Fruit fly (Drosophila melanogaster) whole organism, embryonic: ENCODE data around the gene BCL7-like.
A peak's percentile ranks its signal among the peaks of the same experiment; 100 is the strongest.

Experiments used
- Abd-B ChIP-seq: fragments of 200-800 bp; sonication (Bioruptor generic); optimal IDR thresholded peaks from 2 replicates; lab custom pipeline; 2018; ENCODE audit warnings: missing biosample characterization, mild to moderate bottlenecking, missing genetic modification characterization, moderate library complexity
- B-H2 ChIP-seq: fragments of 200-800 bp; sonication (Bioruptor generic); optimal IDR thresholded peaks from 2 replicates; lab custom pipeline; 2018; ENCODE audit warnings: missing biosample characterization, mild to moderate bottlenecking, missing genetic modification characterization
- CG12391 ChIP-seq: fragments of 200-800 bp; sonication (Bioruptor generic); optimal IDR thresholded peaks from 3 replicates; lab custom pipeline; 2018; ENCODE audit warnings: missing biosample characterization, mild to moderate bottlenecking, missing genetic modification characterization, moderate library complexity
- CG13296 ChIP-seq: fragments of 200-800 bp; sonication (Bioruptor generic); optimal IDR thresholded peaks from 3 replicates; lab custom pipeline; 2018; ENCODE audit warnings: missing biosample characterization, mild to moderate bottlenecking, missing genetic modification characterization
- CG13775 ChIP-seq: fragments of 200-800 bp; sonication (Bioruptor generic); optimal IDR thresholded peaks from 3 replicates; lab custom pipeline; 2017; ENCODE audit warnings: missing biosample characterization, mild to moderate bottlenecking, missing genetic modification characterization
- CG13894 ChIP-seq: fragments of 200-800 bp; sonication (Bioruptor generic); optimal IDR thresholded peaks from 3 replicates; lab custom pipeline; 2018; ENCODE audit warnings: missing biosample characterization, mild to moderate bottlenecking, missing genetic modification characterization, moderate library complexity
- CG14710 ChIP-seq: fragments of 200-800 bp; sonication (Bioruptor generic); optimal IDR thresholded peaks from 3 replicates; lab custom pipeline; 2019; ENCODE audit warnings: missing biosample characterization, mild to moderate bottlenecking, missing genetic modification characterization, moderate library complexity
- CG15269 ChIP-seq: fragments of 200-800 bp; sonication (Bioruptor generic); optimal IDR thresholded peaks from 2 replicates; lab custom pipeline; 2018; ENCODE audit warnings: missing biosample characterization, mild to moderate bottlenecking, missing genetic modification characterization, moderate library complexity
- CG16779 ChIP-seq: fragments of 200-800 bp; sonication (Bioruptor generic); IDR thresholded peaks from 2 replicates; pipeline ENCODE4 v1.3.6; 2022; ENCODE audit warnings: missing biosample characterization, missing genetic modification characterization
- CG17328 ChIP-seq: fragments of 200-800 bp; sonication (Bioruptor generic); IDR thresholded peaks from 2 replicates; pipeline ENCODE4 v1.3.6; 2022; ENCODE audit warnings: missing biosample characterization, missing genetic modification characterization
- CG3065 ChIP-seq: fragments of 200-800 bp; sonication (Bioruptor generic); optimal IDR thresholded peaks from 2 replicates; lab custom pipeline; 2016; ENCODE audit warnings: missing biosample characterization, missing genetic modification characterization
- CG31365 ChIP-seq: fragments of 200-800 bp; sonication (Bioruptor generic); optimal IDR thresholded peaks from 2 replicates; lab custom pipeline; 2018; ENCODE audit warnings: missing biosample characterization, mild to moderate bottlenecking, missing genetic modification characterization
- CG32532 ChIP-seq: fragments of 200-800 bp; sonication (Bioruptor generic); IDR thresholded peaks from 2 replicates; pipeline ENCODE4 v1.3.6; 2022; ENCODE audit warnings: missing biosample characterization, missing genetic modification characterization
- CG4282 ChIP-seq: fragments of 200-800 bp; sonication (Bioruptor generic); optimal IDR thresholded peaks from 2 replicates; lab custom pipeline; 2016; ENCODE audit warnings: missing biosample characterization, missing genetic modification characterization
- CG4730 ChIP-seq: fragments of 200-800 bp; sonication (Bioruptor generic); IDR thresholded peaks from 2 replicates; pipeline ENCODE4 v1.3.6; 2022; ENCODE audit warnings: missing biosample characterization, missing genetic modification characterization
- CG6654 ChIP-seq: fragments of 200-800 bp; sonication (Bioruptor generic); optimal IDR thresholded peaks from 2 replicates; lab custom pipeline; 2017; ENCODE audit warnings: missing biosample characterization, mild to moderate bottlenecking, missing genetic modification characterization
- CG6813 ChIP-seq: fragments of 200-800 bp; sonication (Bioruptor generic); optimal IDR thresholded peaks from 2 replicates; lab custom pipeline; 2017; ENCODE audit warnings: missing biosample characterization, missing genetic modification characterization, mild to moderate bottlenecking, moderate library complexity, missing genetic modification reagents
- CG7357 ChIP-seq: fragments of 200-800 bp; sonication (Bioruptor generic); IDR thresholded peaks from 3 replicates; pipeline ENCODE4 v1.3.6; 2022; ENCODE audit warnings: missing biosample characterization, missing genetic modification characterization
- CG7372 ChIP-seq: fragments of 200-800 bp; sonication (Bioruptor generic); IDR thresholded peaks from 2 replicates; pipeline ENCODE4 v1.3.6; 2022; ENCODE audit warnings: missing biosample characterization, missing genetic modification characterization
- Dad ChIP-seq: fragments of 200-800 bp; sonication (Bioruptor generic); optimal IDR thresholded peaks from 3 replicates; lab custom pipeline; 2016; ENCODE audit warnings: missing biosample characterization, missing genetic modification characterization
- Dll ChIP-seq: fragments of 200-800 bp; sonication (Bioruptor generic); IDR thresholded peaks from 4 replicates; pipeline ENCODE4 v1.3.6; 2022; ENCODE audit warnings: missing biosample characterization, missing genetic modification characterization; ENCODE audit not compliant: partially characterized antibody
- ERR ChIP-seq: fragments of 200-800 bp; sonication (Bioruptor generic); optimal IDR thresholded peaks from 2 replicates; lab custom pipeline; 2016; ENCODE audit warnings: missing biosample characterization, missing genetic modification characterization
- Elba2 ChIP-seq: fragments of 200-800 bp; sonication (Bioruptor generic); optimal IDR thresholded peaks from 3 replicates; lab custom pipeline; 2016; ENCODE audit warnings: missing biosample characterization, missing genetic modification characterization
- GATAe ChIP-seq: fragments of 200-800 bp; sonication (Bioruptor generic); conservative IDR thresholded peaks from 2 replicates; pipeline ENCODE4 v1.3.6; 2022; ENCODE audit warnings: missing biosample characterization, missing genetic modification characterization
- Hr3 ChIP-seq: fragments of 200-800 bp; sonication (Bioruptor generic); optimal IDR thresholded peaks from 3 replicates; lab custom pipeline; 2016; ENCODE audit warnings: missing biosample characterization, missing genetic modification characterization
- Hsf ChIP-seq: fragments of 200-800 bp; sonication (Bioruptor generic); optimal IDR thresholded peaks from 3 replicates; lab custom pipeline; 2016; ENCODE audit warnings: missing biosample characterization, missing genetic modification characterization
- Meics ChIP-seq: fragments of 200-800 bp; sonication (Bioruptor generic); optimal IDR thresholded peaks from 2 replicates; lab custom pipeline; 2017; ENCODE audit warnings: missing biosample characterization, mild to moderate bottlenecking, missing genetic modification characterization
- NC2β ChIP-seq: fragments of 200-800 bp; sonication (Bioruptor generic); optimal IDR thresholded peaks from 2 replicates; lab custom pipeline; 2016; ENCODE audit warnings: missing biosample characterization, missing genetic modification characterization
- Ptx1 ChIP-seq: fragments of 200-800 bp; sonication (Bioruptor generic); IDR thresholded peaks from 2 replicates; pipeline ENCODE4 v1.3.6; 2022; ENCODE audit warnings: missing biosample characterization, missing genetic modification characterization
- Sox102F ChIP-seq: fragments of 200-800 bp; sonication (Bioruptor generic); optimal IDR thresholded peaks from 2 replicates; lab custom pipeline; 2018; ENCODE audit warnings: missing biosample characterization, mild to moderate bottlenecking, missing genetic modification characterization, moderate library complexity
- Vsx1 ChIP-seq: fragments of 200-800 bp; sonication (Bioruptor generic); optimal IDR thresholded peaks from 2 replicates; lab custom pipeline; 2017; ENCODE audit warnings: missing biosample characterization, mild to moderate bottlenecking, missing genetic modification characterization, missing genetic modification reagents
- abd-A ChIP-seq: fragments of 200-800 bp; sonication (Bioruptor generic); optimal IDR thresholded peaks from 3 replicates; lab custom pipeline; 2019; ENCODE audit warnings: missing biosample characterization, mild to moderate bottlenecking, missing genetic modification characterization, moderate library complexity
- ato ChIP-seq: fragments of 200-800 bp; sonication (Bioruptor generic); IDR thresholded peaks from 2 replicates; pipeline ENCODE4 v1.3.6; 2022; ENCODE audit warnings: missing biosample characterization, missing genetic modification characterization; ENCODE audit not compliant: partially characterized antibody
- bigmax ChIP-seq: fragments of 200-800 bp; sonication (Bioruptor generic); optimal IDR thresholded peaks from 2 replicates; lab custom pipeline; 2018; ENCODE audit warnings: missing biosample characterization, mild to moderate bottlenecking, missing genetic modification characterization
- cato ChIP-seq: fragments of 200-800 bp; sonication (Bioruptor generic); optimal IDR thresholded peaks from 2 replicates; lab custom pipeline; 2016; ENCODE audit warnings: missing biosample characterization, missing genetic modification characterization, borderline replicate concordance
- corto ChIP-seq: fragments of 200-800 bp; sonication (Bioruptor generic); optimal IDR thresholded peaks from 2 replicates; lab custom pipeline; 2016; ENCODE audit warnings: missing biosample characterization, mild to moderate bottlenecking, missing genetic modification characterization, moderate library complexity
- crp ChIP-seq, 2 experiments: fragments of 200-800 bp; sonication (Bioruptor generic); optimal IDR thresholded peaks; 2 replicates in 1 of 2; 3 replicates in 1 of 2; lab custom pipeline; 2017; ENCODE audit warnings: missing biosample characterization in 2 of 2, missing genetic modification characterization in 2 of 2, mild to moderate bottlenecking in 1 of 2, moderate library complexity in 1 of 2
- dan ChIP-seq: fragments of 200-800 bp; sonication (Bioruptor generic); IDR thresholded peaks from 2 replicates; pipeline ENCODE4 v1.3.6; 2022; ENCODE audit warnings: missing biosample characterization, missing genetic modification characterization
- dimm ChIP-seq: fragments of 200-800 bp; sonication (Bioruptor generic); IDR thresholded peaks from 2 replicates; pipeline ENCODE4 v1.3.6; 2022; ENCODE audit warnings: missing biosample characterization, missing genetic modification characterization
- grn ChIP-seq: fragments of 200-800 bp; sonication (Bioruptor generic); optimal IDR thresholded peaks from 3 replicates; lab custom pipeline; 2017; ENCODE audit warnings: missing biosample characterization, missing genetic modification characterization
- gro ChIP-seq: fragments of 200-800 bp; sonication (Bioruptor generic); optimal IDR thresholded peaks from 2 replicates; lab custom pipeline; 2016; ENCODE audit warnings: missing biosample characterization, missing genetic modification characterization
- gsb ChIP-seq: fragments of 200-800 bp; sonication (Bioruptor generic); IDR thresholded peaks from 2 replicates; pipeline ENCODE4 v1.3.6; 2022; ENCODE audit warnings: missing biosample characterization, missing genetic modification characterization
- insv ChIP-seq, 2 experiments: fragments of 200-800 bp; sonication (Bioruptor generic); optimal IDR thresholded peaks; 3 replicates each; lab custom pipeline; 2016 to 2018; ENCODE audit warnings: missing biosample characterization in 2 of 2, missing genetic modification characterization in 2 of 2
- nmo ChIP-seq: fragments of 200-800 bp; sonication (Bioruptor generic); optimal IDR thresholded peaks from 2 replicates; lab custom pipeline; 2018; ENCODE audit warnings: missing biosample characterization, mild to moderate bottlenecking, missing genetic modification characterization, moderate library complexity
- org-1 ChIP-seq: fragments of 200-800 bp; sonication (Bioruptor generic); optimal IDR thresholded peaks from 2 replicates; lab custom pipeline; 2017; ENCODE audit warnings: missing biosample characterization, missing genetic modification characterization
- pita ChIP-seq: fragments of 200-800 bp; sonication (Bioruptor generic); optimal IDR thresholded peaks from 2 replicates; lab custom pipeline; 2017; ENCODE audit warnings: missing biosample characterization, mild to moderate bottlenecking, missing genetic modification characterization
- shn ChIP-seq: fragments of 200-800 bp; sonication (Bioruptor generic); optimal IDR thresholded peaks from 3 replicates; lab custom pipeline; 2016; ENCODE audit warnings: missing biosample characterization, missing genetic modification characterization
- unc-4 ChIP-seq: fragments of 200-800 bp; sonication (Bioruptor generic); IDR thresholded peaks from 2 replicates; pipeline ENCODE4 v1.3.6; 2022; ENCODE audit warnings: missing biosample characterization, missing genetic modification characterization; ENCODE audit not compliant: partially characterized antibody

BCL7-like gene

dm6 chrX:9352112-9353096 lies 4.0 kb upstream of the BCL7-like start (continued):
- TF ChIP-seq Dad (GFP tag; lab: Kevin White, UChicago) (peak; percentile 57), crp (GFP tag; optimal IDR thresholded peaks at IDR 0.05; lab: Kevin White, UChicago) (peak in 1 of 2 experiments; percentile 14), CG17328 (GFP tag; lab: Robert Waterston, UW) (peak; percentile 76), CG32532 (GFP tag; lab: Robert Waterston, UW) (peak; percentile 89), CG13894 (tag; lab: Kevin White, UChicago) (peak; percentile 78), CG6654 (peak; percentile 34), CG31365 (tag; lab: Kevin White, UChicago) (peak; percentile 70), Ptx1 (peak; percentile 88), ERR (peak; percentile 39), bigmax (GFP tag; lab: Kevin White, UChicago) (peak; percentile 14), Vsx1 (peak; percentile 80), CG12391 (tag; lab: Kevin White, UChicago) (peak; percentile 83), CG3065 (GFP tag; lab: Kevin White, UChicago) (no peak), pita (GFP tag; lab: Kevin White, UChicago) (no peak), CG16779 (GFP tag; lab: Robert Waterston, UW) (no peak), cato (GFP tag; lab: Kevin White, UChicago) (peak; percentile 57), Elba2 (GFP tag; lab: Kevin White, UChicago) (no peak), Hr3 (GFP tag; lab: Kevin White, UChicago) (peak; percentile 59), insv (GFP tag; optimal IDR thresholded peaks at IDR 0.05; lab: Kevin White, UChicago) (no peak), Abd-B (GFP tag; lab: Kevin White, UChicago) (peak; percentile 80), dan (no peak), B-H2 (GFP tag; lab: Kevin White, UChicago) (peak; percentile 60), ato (GFP tag; lab: Robert Waterston, UW) (no peak), CG4282 (GFP tag; lab: Kevin White, UChicago) (no peak), Sox102F (GFP tag; lab: Kevin White, UChicago) (peak; percentile 88), shn (GFP tag; lab: Kevin White, UChicago) (peak; percentile 23), CG4730 (GFP tag; lab: Robert Waterston, UW) (peak; percentile 71), org-1 (peak; percentile 81), CG15269 (tag; lab: Kevin White, UChicago) (peak; percentile 87), GATAe (peak; percentile 13; the same call in 1 of the 2 replicates), dimm (no peak), corto (GFP tag; lab: Kevin White, UChicago) (no peak), CG7372 (peak; percentile 69), unc-4 (no peak), NC2β (peak; percentile 55), Dll (GFP tag; lab: Robert Waterston, UW) (no peak), CG13296 (GFP tag; lab: Kevin White, UChicago) (peak; percentile 85), CG6813 (GFP tag; lab: Kevin White, UChicago) (peak; percentile 80), abd-A (tag; lab: Kevin White, UChicago) (peak; percentile 62), grn (peak; percentile 22), gro (GFP tag; lab: Kevin White, UChicago) (peak; percentile 74), CG7357 (peak; percentile 55; the same call in 2 of the 3 replicates), Meics (GFP tag; lab: Kevin White, UChicago) (peak; percentile 89), gsb (GFP tag; lab: Robert Waterston, UW) (peak; percentile 78), nmo (peak; percentile 85), CG13775 (GFP tag; lab: Kevin White, UChicago) (peak; percentile 73), Hsf (GFP tag; lab: Kevin White, UChicago) (peak; percentile 76), CG14710 (peak; percentile 60)
